Worm (Caenorhabditis elegans) whole organism, L3 larva: Measurements from ENCODE around the gene atg-16.2.

Experiments used
- ceh-9 ChIP-seq: sonication (generic microtip); optimal IDR thresholded peaks from 2 replicates; lab custom pipeline; 2018; ENCODE audit warnings: missing biosample characterization, missing genetic modification characterization
- egl-27 ChIP-seq: sonication (generic microtip); optimal IDR thresholded peaks from 4 replicates; lab custom pipeline; 2017; ENCODE audit warnings: missing biosample characterization, missing genetic modification reagents, missing genetic modification characterization
- elt-1 ChIP-seq: fragments of 150-350 bp; optimal IDR thresholded peaks from 2 replicates; lab custom pipeline; 2014; ENCODE audit warnings: missing biosample characterization, missing genetic modification characterization
- fos-1 ChIP-seq: fragments of 150-350 bp; optimal IDR thresholded peaks from 2 replicates; lab custom pipeline; 2014; ENCODE audit warnings: missing biosample characterization, missing genetic modification characterization
- mdl-1 ChIP-seq: fragments of 150-350 bp; optimal IDR thresholded peaks from 2 replicates; lab custom pipeline; 2014; ENCODE audit warnings: missing biosample characterization, missing genetic modification characterization
- nfya-1 ChIP-seq: sonication (generic microtip); optimal IDR thresholded peaks from 2 replicates; lab custom pipeline; 2017; ENCODE audit warnings: missing genetic modification characterization, mild to moderate bottlenecking, missing compliant biosample characterization, antibody characterized with exemption, moderate library complexity; ENCODE audit not compliant: insufficient read depth
- nhr-76 ChIP-seq: fragments of 150-350 bp; sonication (generic microtip); optimal IDR thresholded peaks from 5 replicates; lab custom pipeline; 2014; ENCODE audit warnings: missing biosample characterization, missing genetic modification characterization
- pqm-1 ChIP-seq: fragments of 150-350 bp; optimal IDR thresholded peaks from 2 replicates; lab custom pipeline; 2017; ENCODE audit warnings: missing biosample characterization, missing genetic modification characterization, inconsistent platforms

ce11 chrII:6441128-6441527 lies 12.1 kb downstream of the atg-16.2 start, which contains the start of gene cutl-16:
- TF ChIP-seq pqm-1 (tag; lab: Kevin White, UChicago), result no peak
- no peak for TF ChIP-seq fos-1
- no peak for TF ChIP-seq nfya-1 (tag; lab: Kevin White, UChicago)
- no peak for TF ChIP-seq mdl-1
- no peak for TF ChIP-seq ceh-9 (tag; lab: Kevin White, UChicago)
- TF ChIP-seq egl-27 (tag; lab: Kevin White, UChicago), result no peak
- no peak for TF ChIP-seq nhr-76
- no peak for TF ChIP-seq elt-1 (tag; lab: Kevin White, UChicago)
